Worm (Caenorhabditis elegans) whole organism, mixed stage, embryonic: ENCODE results near the gene prmt-5.

Experiments
- M03D4.4 ChIP-seq: sonication (generic microtip); optimal IDR thresholded peaks from 2 replicates; lab custom pipeline; 2017; ENCODE audit warnings: mild to moderate bottlenecking, missing genetic modification characterization, missing compliant biosample characterization
- bed-3 ChIP-seq: fragments of 200-800 bp; sonication (Bioruptor generic); optimal IDR thresholded peaks from 3 replicates; lab custom pipeline; 2018; ENCODE audit warnings: mild to moderate bottlenecking, missing genetic modification characterization, moderate library complexity, missing compliant biosample characterization
- ceh-39 ChIP-seq: fragments of 150-350 bp; optimal IDR thresholded peaks from 2 replicates; lab custom pipeline; 2014; ENCODE audit warnings: missing biosample characterization, missing genetic modification characterization
- ceh-83 ChIP-seq: fragments of 200-800 bp; sonication (Bioruptor generic); optimal IDR thresholded peaks from 2 replicates; lab custom pipeline; 2018; ENCODE audit warnings: mild to moderate bottlenecking, missing genetic modification characterization, missing compliant biosample characterization
- cnd-1 ChIP-seq: fragments of 200-800 bp; sonication (Bioruptor generic); optimal IDR thresholded peaks from 2 replicates; lab custom pipeline; 2018; ENCODE audit warnings: mild to moderate bottlenecking, missing genetic modification characterization, missing compliant biosample characterization
- drap-1 ChIP-seq: fragments of 200-800 bp; sonication (Bioruptor generic); optimal IDR thresholded peaks from 3 replicates; lab custom pipeline; 2018; ENCODE audit warnings: mild to moderate bottlenecking, missing genetic modification characterization, missing compliant biosample characterization
- elt-1 ChIP-seq: sonication (generic microtip); optimal IDR thresholded peaks from 2 replicates; lab custom pipeline; 2017; ENCODE audit warnings: missing genetic modification characterization, mild to moderate bottlenecking, missing compliant biosample characterization, antibody characterized with exemption, moderate library complexity, borderline replicate concordance; ENCODE audit not compliant: insufficient read depth
- elt-3 ChIP-seq: fragments of 150-350 bp; optimal IDR thresholded peaks from 2 replicates; lab custom pipeline; 2014; ENCODE audit warnings: missing biosample characterization, missing genetic modification characterization
- flh-1 ChIP-seq: fragments of 200-800 bp; sonication (Bioruptor generic); optimal IDR thresholded peaks from 2 replicates; lab custom pipeline; 2018; ENCODE audit warnings: mild to moderate bottlenecking, missing genetic modification characterization, moderate library complexity, missing compliant biosample characterization
- ham-2 ChIP-seq: fragments of 200-800 bp; sonication (Bioruptor generic); optimal IDR thresholded peaks from 2 replicates; lab custom pipeline; 2018; ENCODE audit warnings: mild to moderate bottlenecking, missing genetic modification characterization, missing compliant biosample characterization
- hlh-1 ChIP-seq: fragments of 150-350 bp; optimal IDR thresholded peaks from 2 replicates; lab custom pipeline; 2014; ENCODE audit warnings: missing biosample characterization, missing genetic modification reagents, missing genetic modification characterization
- lin-13 ChIP-seq: fragments of 150-350 bp; optimal IDR thresholded peaks from 2 replicates; lab custom pipeline; 2014; ENCODE audit warnings: missing biosample characterization, missing genetic modification characterization
- lin-32 ChIP-seq: fragments of 200-800 bp; sonication (Bioruptor generic); optimal IDR thresholded peaks from 2 replicates; lab custom pipeline; 2018; ENCODE audit warnings: mild to moderate bottlenecking, missing genetic modification characterization, missing compliant biosample characterization
- mab-5 ChIP-seq: fragments of 150-350 bp; optimal IDR thresholded peaks from 2 replicates; lab custom pipeline; 2014; ENCODE audit warnings: missing biosample characterization, missing genetic modification characterization
- mep-1 ChIP-seq: fragments of 150-350 bp; optimal IDR thresholded peaks from 2 replicates; lab custom pipeline; 2017; ENCODE audit warnings: missing biosample characterization, missing genetic modification reagents, missing genetic modification characterization, inconsistent platforms
- mls-2 ChIP-seq: sonication (generic microtip); optimal IDR thresholded peaks from 2 replicates; lab custom pipeline; 2016; ENCODE audit warnings: mild to moderate bottlenecking, missing genetic modification characterization, moderate library complexity, missing compliant biosample characterization
- nhr-12 ChIP-seq: fragments of 150-350 bp; optimal IDR thresholded peaks from 2 replicates; lab custom pipeline; 2014; ENCODE audit warnings: missing biosample characterization, missing genetic modification characterization
- nhr-2 ChIP-seq: fragments of 150-350 bp; optimal IDR thresholded peaks from 2 replicates; lab custom pipeline; 2014; ENCODE audit warnings: missing biosample characterization, missing genetic modification characterization
- nhr-28 ChIP-seq: fragments of 150-350 bp; optimal IDR thresholded peaks from 2 replicates; lab custom pipeline; 2014; ENCODE audit warnings: missing biosample characterization, missing genetic modification characterization
- nhr-76 ChIP-seq: sonication (generic microtip); optimal IDR thresholded peaks from 2 replicates; lab custom pipeline; 2017; ENCODE audit warnings: missing biosample characterization, missing genetic modification characterization
- pha-4 ChIP-seq: fragments of 150-350 bp; optimal IDR thresholded peaks from 2 replicates; lab custom pipeline; 2018; ENCODE audit warnings: missing biosample characterization, missing genetic modification reagents, missing genetic modification characterization
- sem-2 ChIP-seq: fragments of 200-800 bp; sonication (Bioruptor generic); optimal IDR thresholded peaks from 2 replicates; lab custom pipeline; 2018; ENCODE audit warnings: mild to moderate bottlenecking, missing genetic modification characterization, missing compliant biosample characterization
- tbx-8 ChIP-seq: fragments of 200-800 bp; sonication (Bioruptor generic); optimal IDR thresholded peaks from 2 replicates; lab custom pipeline; 2018; ENCODE audit warnings: mild to moderate bottlenecking, missing genetic modification characterization, moderate library complexity, missing compliant biosample characterization
- unc-120 ChIP-seq: sonication (generic microtip); optimal IDR thresholded peaks from 2 replicates; lab custom pipeline; 2017; ENCODE audit warnings: missing genetic modification characterization, missing compliant biosample characterization; ENCODE audit not compliant: poor library complexity, severe bottlenecking
- unc-62 ChIP-seq: fragments of 150-350 bp; optimal IDR thresholded peaks from 2 replicates; lab custom pipeline; 2014; ENCODE audit warnings: missing biosample characterization, missing genetic modification reagents, missing genetic modification characterization
- zip-8 ChIP-seq: fragments of 150-350 bp; optimal IDR thresholded peaks from 2 replicates; lab custom pipeline; 2014; ENCODE audit warnings: missing biosample characterization, missing genetic modification characterization
- ztf-11 ChIP-seq: fragments of 150-350 bp; optimal IDR thresholded peaks from 2 replicates; lab custom pipeline; 2014; ENCODE audit warnings: missing biosample characterization, missing genetic modification characterization

The prmt-5 gene

DNA sequence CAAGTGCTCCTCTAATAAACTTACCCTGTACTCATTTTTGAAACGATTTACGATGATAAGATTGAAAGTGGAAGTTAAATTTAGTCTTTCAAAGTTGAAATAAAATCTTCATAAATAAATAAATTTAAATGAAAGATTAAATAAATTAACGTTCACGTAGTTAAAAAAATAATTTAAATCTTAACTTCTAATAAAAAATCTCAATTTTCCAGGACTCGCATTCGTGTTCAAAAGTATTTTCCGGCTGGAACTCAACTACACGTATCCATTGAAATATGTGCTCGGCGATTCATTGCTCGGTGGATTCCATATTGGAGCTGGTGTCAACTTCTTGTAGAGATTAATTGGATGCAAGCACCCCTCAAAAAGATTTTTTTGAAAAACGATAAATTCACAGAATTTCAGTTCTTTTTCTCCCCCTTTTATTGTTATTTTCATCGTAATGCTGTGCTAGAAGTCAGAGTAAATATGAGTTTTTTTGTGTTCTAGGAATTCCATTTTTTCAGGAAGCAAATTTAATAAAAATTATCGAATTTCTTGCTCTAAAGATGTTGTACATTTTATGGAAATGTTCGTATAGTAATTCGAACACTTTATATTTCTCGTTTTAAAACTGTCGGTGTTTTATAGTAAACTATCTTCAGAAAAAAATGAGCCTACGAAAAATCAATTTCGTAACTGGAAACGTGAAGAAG lies 33.1 kb downstream of the prmt-5 start, which contains the start of the genes C34E10.9 and hap-1:
Gene C34E10.9, minus strand, starts transcription at position 101 of the 695 bp plus-strand sequence.
Gene hap-1, plus strand, starts transcription at position 645 of the 695 bp plus-strand sequence.
- TF ChIP-seq hlh-1 (tag; lab: Kevin White, UChicago) (no peak), nhr-76 (tag; lab: Kevin White, UChicago) (no peak), drap-1 (GFP tag; lab: Kevin White, UChicago) (no peak), nhr-12 (no peak), M03D4.4 (tag; lab: Kevin White, UChicago) (no peak), ztf-11 (tag; lab: Kevin White, UChicago) (no peak), elt-3 (tag; lab: Kevin White, UChicago) (no peak), sem-2 (no peak), mls-2 (tag; lab: Kevin White, UChicago) (no peak), ham-2 (no peak), unc-62 (no peak), nhr-2 (tag; lab: Kevin White, UChicago) (no peak)
- TF ChIP-seq, all 35 proteins: peak for 0

DNA sequence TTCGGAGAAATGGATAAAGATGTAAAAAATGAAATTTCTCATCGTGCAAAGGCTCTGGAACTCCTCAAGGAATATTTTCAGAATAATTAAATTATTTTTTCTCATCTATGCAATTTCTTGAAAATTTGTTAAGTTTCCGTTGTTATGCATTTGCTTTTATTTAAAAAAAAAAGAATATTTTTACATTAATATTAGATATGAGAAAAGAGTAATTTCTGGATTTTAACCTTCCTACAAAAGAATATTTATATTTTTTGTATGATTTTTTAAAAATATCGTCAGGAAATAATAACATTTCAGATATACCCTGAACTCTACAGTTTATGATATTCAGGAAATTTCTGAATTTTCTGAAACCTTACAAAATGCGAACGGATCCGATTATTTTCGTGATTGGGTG lies 34.5 kb downstream of the prmt-5 start, which contains the start of gene gro-1:
Gene gro-1, plus strand, starts transcription at position 301 of the 400 bp plus-strand sequence.
- TF ChIP-seq drap-1 (GFP tag; lab: Kevin White, UChicago), result no peak
- TF ChIP-seq pha-4, result no peak
- no peak for TF ChIP-seq bed-3 (GFP tag; lab: Kevin White, UChicago)
- no peak for TF ChIP-seq lin-13 (tag; lab: Kevin White, UChicago)
- TF ChIP-seq nhr-2 (tag; lab: Kevin White, UChicago), result no peak
- TF ChIP-seq tbx-8 (GFP tag; lab: Kevin White, UChicago), result no peak
- no peak for TF ChIP-seq cnd-1 (tag; lab: Kevin White, UChicago)
- TF ChIP-seq flh-1 (GFP tag; lab: Kevin White, UChicago), result no peak
- no peak for TF ChIP-seq ceh-83 (GFP tag; lab: Kevin White, UChicago)
- TF ChIP-seq M03D4.4 (tag; lab: Kevin White, UChicago), result no peak
- no peak for TF ChIP-seq elt-3 (tag; lab: Kevin White, UChicago)
- no peak for TF ChIP-seq unc-120
- no peak for TF ChIP-seq ceh-39 (tag; lab: Kevin White, UChicago)

- TF ChIP-seq unc-62, result no peak
- peak; percentile 11 for TF ChIP-seq zip-8
Measured at ce11 chrIII:5267217-5267906, 37.0 kb downstream of the prmt-5 start, which contains the start of gene ZC395.5. Gene ZC395.5 (plus strand): TSS chrIII:5267848.

ce11 chrIII:5268486-5268885 lies 38.1 kb downstream of the prmt-5 start:
- no peak for TF ChIP-seq tbx-8 (GFP tag; lab: Kevin White, UChicago)
- TF ChIP-seq elt-1 (tag; lab: Kevin White, UChicago), result no peak
- no peak for TF ChIP-seq ham-2
- TF ChIP-seq nhr-76 (tag; lab: Kevin White, UChicago), result no peak
- TF ChIP-seq M03D4.4 (tag; lab: Kevin White, UChicago), result no peak
- no peak for TF ChIP-seq nhr-2 (tag; lab: Kevin White, UChicago)
- TF ChIP-seq sem-2, result no peak

DNA sequence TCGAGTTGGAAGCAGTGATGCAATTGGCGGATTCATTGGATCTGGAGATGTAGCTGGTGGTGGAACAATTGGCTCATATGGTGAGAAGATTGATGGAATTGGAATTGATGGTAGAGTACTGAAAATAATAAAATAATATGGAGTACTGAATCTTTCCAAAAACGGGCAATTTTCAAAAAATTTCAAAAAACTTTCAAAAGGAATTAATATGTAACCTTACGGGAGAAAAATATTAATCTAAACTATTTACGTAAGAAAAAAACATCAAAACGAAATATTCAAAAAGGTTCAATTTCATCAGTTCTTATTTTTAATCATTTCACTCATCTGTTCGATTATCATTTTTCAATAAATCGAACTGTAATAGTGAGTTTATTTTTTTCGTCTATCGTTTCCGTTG lies 39.5 kb downstream of the prmt-5 start, which contains the start of gene ZC395.4:
Gene ZC395.4, plus strand, starts transcription at position 301 of the 400 bp plus-strand sequence.
- TF ChIP-seq tbx-8 (GFP tag; lab: Kevin White, UChicago) (no peak), ham-2 (no peak), pha-4 (no peak), nhr-2 (tag; lab: Kevin White, UChicago) (no peak), lin-32 (GFP tag; lab: Kevin White, UChicago) (no peak), mep-1 (tag; lab: Kevin White, UChicago) (no peak), M03D4.4 (tag; lab: Kevin White, UChicago) (no peak), unc-120 (no peak), ceh-83 (GFP tag; lab: Kevin White, UChicago) (no peak), nhr-76 (tag; lab: Kevin White, UChicago) (no peak), zip-8 (no peak), drap-1 (GFP tag; lab: Kevin White, UChicago) (no peak), flh-1 (GFP tag; lab: Kevin White, UChicago) (no peak), sem-2 (no peak), elt-1 (tag; lab: Kevin White, UChicago) (no peak), nhr-28 (tag; lab: Kevin White, UChicago) (no peak), lin-13 (tag; lab: Kevin White, UChicago) (no peak), hlh-1 (tag; lab: Kevin White, UChicago) (no peak), mab-5 (tag; lab: Kevin White, UChicago) (no peak), ceh-39 (tag; lab: Kevin White, UChicago) (no peak)
